Worm (Caenorhabditis elegans): Measurements from ENCODE around the gene D1086.21.

The D1086.21 gene

ce11 chrV:14093805-14094204 lies 29.3 kb downstream of the D1086.21 start, which contains the start of gene D1086.8:
D1086.8 (plus strand) TSS chrV:14094105.
- TF ChIP-seq blmp-1 (tag; optimal IDR thresholded peaks at IDR 0.05): peak; percentile 11
- TF ChIP-seq dsc-1 (tag; optimal IDR thresholded peaks at IDR 0.05): peak; percentile 2
- peak; percentile 57 for TF ChIP-seq lin-14 (GFP tag; optimal IDR thresholded peaks at IDR 0.05)
- TF ChIP-seq lsy-2 (tag; optimal IDR thresholded peaks at IDR 0.05): peak in 1 of 2 experiments; percentile 38
- peak; percentile 33 for TF ChIP-seq rnt-1 (tag; optimal IDR thresholded peaks at IDR 0.05)
- no peak for TF ChIP-seq mdl-1 (tag; optimal IDR thresholded peaks at IDR 0.05)
- TF ChIP-seq elt-3 (tag; optimal IDR thresholded peaks at IDR 0.05): no peak

- TF ChIP-seq elt-2 (tag; optimal IDR thresholded peaks at IDR 0.05) (no peak), egl-27 (tag; optimal IDR thresholded peaks at IDR 0.05) (no peak), zip-4 (GFP tag; optimal IDR thresholded peaks at IDR 0.05) (no peak), unc-86 (tag; optimal IDR thresholded peaks at IDR 0.05) (no peak), nhr-20 (tag; optimal IDR thresholded peaks at IDR 0.05) (no peak), hpl-2 (GFP tag; optimal IDR thresholded peaks at IDR 0.05) (no peak), fkh-10 (GFP tag; optimal IDR thresholded peaks at IDR 0.05) (no peak), tlp-1 (tag; optimal IDR thresholded peaks at IDR 0.05) (no peak), ceh-8 (GFP tag; optimal IDR thresholded peaks at IDR 0.05) (no peak), fkh-4 (tag; optimal IDR thresholded peaks at IDR 0.05; ENCODE audit: borderline replicate concordance) (no peak), lir-3 (tag; optimal IDR thresholded peaks at IDR 0.05; ENCODE audit: poor library complexity) (no peak), sptf-1 (tag; optimal IDR thresholded peaks at IDR 0.05) (no peak), F16B12.6 (tag; optimal IDR thresholded peaks at IDR 0.05) (no peak), ztf-4 (tag; optimal IDR thresholded peaks at IDR 0.05) (no peak)
Observed at ce11 chrV:14094546-14094945, 30.0 kb downstream of the D1086.21 start.

ce11 chrV:14094953-14095352 lies 30.4 kb downstream of the D1086.21 start:
- TF ChIP-seq lin-39 (tag; optimal IDR thresholded peaks at IDR 0.05) (no peak), C04F5.9 (tag; optimal IDR thresholded peaks at IDR 0.05) (no peak), isw-1 (GFP tag; IDR thresholded peaks at IDR 0.05) (no peak), alr-1 (tag; optimal IDR thresholded peaks at IDR 0.05; ENCODE audit: borderline replicate concordance) (no peak), elt-2 (tag; optimal IDR thresholded peaks at IDR 0.05) (no peak), nhr-28 (tag; optimal IDR thresholded peaks at IDR 0.05) (no peak), ceh-63 (GFP tag; optimal IDR thresholded peaks at IDR 0.05) (no peak), ztf-11 (tag; optimal IDR thresholded peaks at IDR 0.05) (no peak), mdl-1 (tag; optimal IDR thresholded peaks at IDR 0.05) (peak in 1 of 2 experiments; percentile 10), mep-1 (tag; optimal IDR thresholded peaks at IDR 0.05) (peak; percentile 20), skn-1 (tag; optimal IDR thresholded peaks at IDR 0.05) (no peak), unc-130 (tag; optimal IDR thresholded peaks at IDR 0.05) (no peak), ztf-4 (tag; optimal IDR thresholded peaks at IDR 0.05) (no peak), elt-3 (tag; optimal IDR thresholded peaks at IDR 0.05) (peak in 5 of 6 experiments; percentile 55 to 99 (median 70)), irx-1 (tag; optimal IDR thresholded peaks at IDR 0.05) (no peak), nhr-11 (tag; optimal IDR thresholded peaks at IDR 0.05) (no peak), lin-13 (GFP tag; optimal IDR thresholded peaks at IDR 0.05) (no peak), snu-23 (GFP tag; optimal IDR thresholded peaks at IDR 0.05) (peak; percentile 60), hlh-4 (tag; optimal IDR thresholded peaks at IDR 0.05) (no peak), efl-3 (GFP tag; optimal IDR thresholded peaks at IDR 0.05) (no peak), pax-3 (tag; optimal IDR thresholded peaks at IDR 0.05) (no peak), lin-15B (tag; optimal IDR thresholded peaks at IDR 0.05) (no peak), nhr-20 (tag; optimal IDR thresholded peaks at IDR 0.05) (peak; percentile 77), nhr-71 (tag; optimal IDR thresholded peaks at IDR 0.05) (peak; percentile 66), fos-1 (tag; optimal IDR thresholded peaks at IDR 0.05) (no peak), ceh-8 (GFP tag; optimal IDR thresholded peaks at IDR 0.05) (no peak), rnt-1 (tag; optimal IDR thresholded peaks at IDR 0.05) (no peak), ces-1 (GFP tag; optimal IDR thresholded peaks at IDR 0.05) (no peak), lin-35 (GFP tag; optimal IDR thresholded peaks at IDR 0.05) (no peak), mef-2 (tag; optimal IDR thresholded peaks at IDR 0.05) (no peak), egl-13 (tag; optimal IDR thresholded peaks at IDR 0.05) (no peak), nhr-12 (tag; optimal IDR thresholded peaks at IDR 0.05) (no peak), C16A3.4 (tag; optimal IDR thresholded peaks at IDR 0.05) (no peak), nhr-85 (tag) (peak; percentile 85), jun-1 (tag; optimal IDR thresholded peaks at IDR 0.05) (no peak), fkh-10 (GFP tag; optimal IDR thresholded peaks at IDR 0.05) (no peak)
